Worm (Caenorhabditis elegans) whole organism, L3 larva: Measurements from ENCODE around the gene F38E9.1.

ENCODE experiments used
- ZK546.5 ChIP-seq: sonication (generic microtip); optimal IDR thresholded peaks from 2 replicates; lab custom pipeline; 2017; ENCODE audit warnings: missing biosample characterization, missing genetic modification characterization
- ama-1 ChIP-seq: fragments of 150-350 bp; optimal IDR thresholded peaks from 2 replicates; lab custom pipeline; 2018
- elt-1 ChIP-seq: fragments of 150-350 bp; optimal IDR thresholded peaks from 2 replicates; lab custom pipeline; 2014; ENCODE audit warnings: missing biosample characterization, missing genetic modification characterization
- elt-3 ChIP-seq, 3 experiments: fragments of 150-350 bp in 1 of 3; sonication (generic microtip) in 2 of 3; optimal IDR thresholded peaks; 2 replicates in 2 of 3; 4 replicates in 1 of 3; lab custom pipeline; 2014 to 2017; ENCODE audit warnings: missing biosample characterization in 3 of 3, missing genetic modification characterization in 3 of 3
- nhr-11 ChIP-seq: fragments of 150-350 bp; optimal IDR thresholded peaks from 2 replicates; lab custom pipeline; 2014; ENCODE audit warnings: missing biosample characterization, missing genetic modification characterization
- nhr-23 ChIP-seq: fragments of 150-350 bp; optimal IDR thresholded peaks from 2 replicates; lab custom pipeline; 2014; ENCODE audit warnings: missing biosample characterization, missing genetic modification reagents, missing genetic modification characterization
- pqm-1 ChIP-seq: fragments of 150-350 bp; optimal IDR thresholded peaks from 2 replicates; lab custom pipeline; 2017; ENCODE audit warnings: missing biosample characterization, missing genetic modification characterization, inconsistent platforms
- snpc-4 ChIP-seq: fragments of 150-350 bp; optimal IDR thresholded peaks from 2 replicates; lab custom pipeline; 2014; ENCODE audit warnings: missing biosample characterization, missing genetic modification characterization
- unc-62 ChIP-seq: fragments of 150-350 bp; sonication (generic microtip); optimal IDR thresholded peaks from 4 replicates; lab custom pipeline; 2014; ENCODE audit warnings: missing biosample characterization, missing genetic modification reagents, missing genetic modification characterization

- no peak for TF ChIP-seq ama-1 (lab: Kevin White, UChicago)
- no peak for TF ChIP-seq ZK546.5 (tag; lab: Kevin White, UChicago)
- no peak for TF ChIP-seq elt-1 (tag; lab: Kevin White, UChicago)
- no peak for TF ChIP-seq snpc-4 (tag; lab: Kevin White, UChicago)
- TF ChIP-seq nhr-11 (tag; lab: Kevin White, UChicago): no peak
- no peak for TF ChIP-seq pqm-1
- TF ChIP-seq nhr-23 (tag; lab: Kevin White, UChicago): no peak
- no peak for TF ChIP-seq unc-62
- no peak for TF ChIP-seq elt-3 (tag; optimal IDR thresholded peaks at IDR 0.05; lab: Kevin White, UChicago)
Measured at ce11 chrX:16470758-16471157, at the start of gene F38E9.1.
